Fruit fly (Drosophila melanogaster): ENCODE data around the gene CG11693.
A peak's percentile ranks its signal among the peaks of the same experiment; 100 is the strongest.

Gene CG11693

dm6 chr3R:8264302-8265080 is 46.1 kb downstream of the CG11693 start, which contains the start of the genes RPA1 and Mcm2 (continued):
- peak; percentile 32 for TF ChIP-seq MTF-1 (GFP tag; optimal IDR thresholded peaks at IDR 0.05; ENCODE audit: borderline replicate concordance)
- peak; percentile 38 for TF ChIP-seq salm (tag; optimal IDR thresholded peaks at IDR 0.05)
- peak; percentile 49 for TF ChIP-seq cwo (GFP tag; optimal IDR thresholded peaks at IDR 0.05)
- peak; percentile 58 for TF ChIP-seq Fer2 (tag; optimal IDR thresholded peaks at IDR 0.05)
- no peak for TF ChIP-seq pb (GFP tag; optimal IDR thresholded peaks at IDR 0.05)
- TF ChIP-seq ssp (GFP tag; IDR thresholded peaks at IDR 0.05): peak; percentile 71
- peak; percentile 59 for TF ChIP-seq nom (GFP tag; optimal IDR thresholded peaks at IDR 0.05)
- peak; percentile 35; the same call in 1 of the 2 replicates for TF ChIP-seq CG5953 (GFP tag; IDR thresholded peaks at IDR 0.05)
- TF ChIP-seq Fer1 (GFP tag; optimal IDR thresholded peaks at IDR 0.05): no peak
- no peak for TF ChIP-seq CG17612 (GFP tag; IDR thresholded peaks at IDR 0.05)
- TF ChIP-seq trem (tag; optimal IDR thresholded peaks at IDR 0.05): peak; percentile 49
- peak; percentile 68 for TF ChIP-seq Fer3 (tag; optimal IDR thresholded peaks at IDR 0.05)
- TF ChIP-seq Tbp (GFP tag; optimal IDR thresholded peaks at IDR 0.05): no peak
- no peak for TF ChIP-seq CG33213 (GFP tag; optimal IDR thresholded peaks at IDR 0.05)
- peak; percentile 72 for TF ChIP-seq CG15696 (tag; optimal IDR thresholded peaks at IDR 0.05)
- TF ChIP-seq CG14441 (GFP tag; IDR thresholded peaks at IDR 0.05): peak; percentile 78
- TF ChIP-seq ci (GFP tag; IDR thresholded peaks at IDR 0.05): peak; percentile 69
- TF ChIP-seq CG8765 (GFP tag; IDR thresholded peaks at IDR 0.05): peak; percentile 43; the same call in 1 of the 2 replicates
- peak; percentile 87 for TF ChIP-seq ind (GFP tag; optimal IDR thresholded peaks at IDR 0.05)
- TF ChIP-seq emc (GFP tag; optimal IDR thresholded peaks at IDR 0.05): no peak
- peak; percentile 83 for TF ChIP-seq bcd (GFP tag; optimal IDR thresholded peaks at IDR 0.05)
- TF ChIP-seq fd64A (GFP tag; optimal IDR thresholded peaks at IDR 0.05): no peak
- TF ChIP-seq CG10462 (GFP tag; optimal IDR thresholded peaks at IDR 0.05): peak; percentile 61
- TF ChIP-seq Lhr (GFP tag; optimal IDR thresholded peaks at IDR 0.05): peak; percentile 19
- no peak for TF ChIP-seq HmgD (GFP tag; optimal IDR thresholded peaks at IDR 0.05)
- TF ChIP-seq Side (GFP tag; optimal IDR thresholded peaks at IDR 0.05): peak; percentile 5
- TF ChIP-seq Lim3 (GFP tag; IDR thresholded peaks at IDR 0.05): no peak
- peak; percentile 45 for TF ChIP-seq CG10431 (GFP tag; optimal IDR thresholded peaks at IDR 0.05)
- peak; percentile 86 for TF ChIP-seq tio (GFP tag; optimal IDR thresholded peaks at IDR 0.05)
- TF ChIP-seq ranshi (GFP tag; IDR thresholded peaks at IDR 0.05): peak; percentile 73; the same call in 1 of the 2 replicates
- peak; percentile 50 for TF ChIP-seq CG12219 (GFP tag; optimal IDR thresholded peaks at IDR 0.05)
- no peak for TF ChIP-seq CG11398 (GFP tag; optimal IDR thresholded peaks at IDR 0.05)
- TF ChIP-seq aop (GFP tag; IDR thresholded peaks at IDR 0.05): peak; percentile 67; the same call in 1 of the 2 replicates
- TF ChIP-seq NC2α (GFP tag; optimal IDR thresholded peaks at IDR 0.05): no peak
- TF ChIP-seq Bdp1 (GFP tag; optimal IDR thresholded peaks at IDR 0.05): no peak
- TF ChIP-seq CG11456 (GFP tag; IDR thresholded peaks at IDR 0.05): peak; percentile 91
- peak; percentile 36 for TF ChIP-seq Myb (GFP tag; optimal IDR thresholded peaks at IDR 0.05)
- TF ChIP-seq scrt (GFP tag; optimal IDR thresholded peaks at IDR 0.05): peak; percentile 55
- peak; percentile 63; the same call in 1 of the 2 replicates for TF ChIP-seq cas (GFP tag; IDR thresholded peaks at IDR 0.05)
- TF ChIP-seq pnt (GFP tag; optimal IDR thresholded peaks at IDR 0.05): peak; percentile 45
- TF ChIP-seq hb (GFP tag; IDR thresholded peaks at IDR 0.05; ENCODE audit: partially characterized antibody): no peak
- peak; percentile 50 for TF ChIP-seq CG8281 (tag; optimal IDR thresholded peaks at IDR 0.05)
- TF ChIP-seq Sin3A (optimal IDR thresholded peaks at IDR 0.05): no peak
- no peak for TF ChIP-seq CG3838 (GFP tag; optimal IDR thresholded peaks at IDR 0.05)
- peak; percentile 18 for TF ChIP-seq CG15073 (GFP tag; optimal IDR thresholded peaks at IDR 0.05)
- peak; percentile 38; the same call in 1 of the 2 replicates for TF ChIP-seq dimm (GFP tag; IDR thresholded peaks at IDR 0.05)
- TF ChIP-seq CG6813 (GFP tag; optimal IDR thresholded peaks at IDR 0.05): peak; percentile 47
- peak; percentile 56 for TF ChIP-seq ara (GFP tag; IDR thresholded peaks at IDR 0.05)
- peak; percentile 76 for TF ChIP-seq CG33557 (GFP tag; optimal IDR thresholded peaks at IDR 0.05)
- TF ChIP-seq yki (optimal IDR thresholded peaks at IDR 0.05): no peak

Data from whole organism, embryonic.